Worm (Caenorhabditis elegans) whole organism, early embryonic: ENCODE data around the gene F46B3.8.

Experiments
- B0310.2 ChIP-seq: sonication (generic microtip); optimal IDR thresholded peaks from 2 replicates; lab custom pipeline; 2016; ENCODE audit warnings: mild to moderate bottlenecking, missing genetic modification characterization, missing compliant biosample characterization
- F13C5.2 ChIP-seq: sonication (generic microtip); optimal IDR thresholded peaks from 2 replicates; lab custom pipeline; 2017; ENCODE audit warnings: mild to moderate bottlenecking, missing genetic modification characterization, inconsistent platforms, missing compliant biosample characterization
- aly-1 ChIP-seq: sonication (generic microtip); optimal IDR thresholded peaks from 2 replicates; lab custom pipeline; 2016; ENCODE audit warnings: missing genetic modification characterization, missing compliant biosample characterization
- ama-1 ChIP-seq: fragments of 150-350 bp; optimal IDR thresholded peaks from 2 replicates; lab custom pipeline; 2014
- ceh-13 ChIP-seq: fragments of 200-800 bp; sonication (Bioruptor generic); optimal IDR thresholded peaks from 2 replicates; lab custom pipeline; 2018; ENCODE audit warnings: mild to moderate bottlenecking, missing genetic modification characterization, missing compliant biosample characterization
- ceh-36 ChIP-seq: sonication (generic microtip); optimal IDR thresholded peaks from 2 replicates; lab custom pipeline; 2016; ENCODE audit warnings: missing genetic modification characterization, inconsistent platforms, missing compliant biosample characterization
- ets-7 ChIP-seq: sonication (generic microtip); optimal IDR thresholded peaks from 2 replicates; lab custom pipeline; 2016; ENCODE audit warnings: missing genotype, missing genetic modification characterization, missing compliant biosample characterization
- flt-1 ChIP-seq: fragments of 200-800 bp; sonication (Bioruptor generic); IDR thresholded peaks from 2 replicates; pipeline ENCODE4 v1.3.6; 2022; ENCODE audit warnings: missing genetic modification characterization, missing compliant biosample characterization
- hmbx-1 ChIP-seq: sonication (generic microtip); optimal IDR thresholded peaks from 2 replicates; lab custom pipeline; 2016; ENCODE audit warnings: mild to moderate bottlenecking, missing genetic modification characterization, missing compliant biosample characterization
- hmg-4 ChIP-seq: fragments of 200-800 bp; sonication (Bioruptor generic); optimal IDR thresholded peaks from 2 replicates; lab custom pipeline; 2018; ENCODE audit warnings: mild to moderate bottlenecking, missing genetic modification characterization, missing compliant biosample characterization
- hnd-1 ChIP-seq: sonication (generic microtip); optimal IDR thresholded peaks from 2 replicates; lab custom pipeline; 2016; ENCODE audit warnings: missing genetic modification characterization, missing compliant biosample characterization
- pes-1 ChIP-seq: fragments of 200-800 bp; sonication (Bioruptor generic); IDR thresholded peaks from 2 replicates; pipeline ENCODE4 v1.3.6; 2022; ENCODE audit warnings: missing genetic modification reagents, missing genetic modification characterization, missing compliant biosample characterization
- scrt-1 ChIP-seq: fragments of 200-800 bp; sonication (Bioruptor generic); IDR thresholded peaks from 2 replicates; pipeline ENCODE4 v1.3.6; 2022; ENCODE audit warnings: missing genetic modification characterization, missing compliant biosample characterization
- sea-1 ChIP-seq: fragments of 200-800 bp; sonication (Bioruptor generic); conservative IDR thresholded peaks from 2 replicates; pipeline ENCODE4 v1.3.6; 2022; ENCODE audit warnings: missing genetic modification characterization, missing compliant biosample characterization
- tbx-11 ChIP-seq: fragments of 200-800 bp; sonication (Bioruptor generic); IDR thresholded peaks from 2 replicates; pipeline ENCODE4 v1.3.6; 2022; ENCODE audit warnings: missing genetic modification characterization, missing compliant biosample characterization
- tbx-37 ChIP-seq: fragments of 200-800 bp; sonication (Bioruptor generic); conservative IDR thresholded peaks from 2 replicates; pipeline ENCODE4 v1.3.6; 2022; ENCODE audit warnings: missing genetic modification reagents, missing genetic modification characterization, missing compliant biosample characterization
- tra-4 ChIP-seq: sonication (generic microtip); optimal IDR thresholded peaks from 2 replicates; lab custom pipeline; 2017; ENCODE audit warnings: missing genetic modification characterization, missing compliant biosample characterization

F46B3.8 gene

DNA sequence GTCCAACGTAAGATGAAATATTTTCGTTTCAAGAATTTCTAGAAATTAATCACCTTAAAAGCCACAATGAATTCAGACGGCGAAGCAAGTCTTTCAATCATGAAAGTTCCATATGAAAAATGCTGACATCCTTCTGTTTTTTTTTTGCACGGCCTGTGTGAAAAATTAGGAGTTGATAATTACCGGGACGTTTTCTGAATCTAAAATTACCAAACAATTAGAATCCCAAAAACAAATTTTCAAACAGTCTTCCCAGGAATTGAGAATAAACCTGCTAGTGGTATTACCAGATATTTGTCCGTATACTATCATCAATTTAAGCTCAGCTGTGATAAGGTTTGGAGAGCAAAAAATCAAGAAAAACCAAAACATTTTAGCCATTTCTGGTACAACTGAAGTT lies 15.4 kb upstream of the F46B3.8 start, which contains the start of gene Y44A6B.3:
TSS of gene Y44A6B.3 (minus strand) at position 101 of the 400 bp plus-strand sequence.
- no peak for TF ChIP-seq sea-1 (GFP tag; lab: Robert Waterston, UW)

- TF ChIP-seq flt-1 (GFP tag; lab: Robert Waterston, UW) (no peak), ceh-13 (GFP tag; lab: Kevin White, UChicago) (no peak), tbx-11 (GFP tag; lab: Robert Waterston, UW) (no peak), tbx-37 (GFP tag; lab: Robert Waterston, UW) (no peak), B0310.2 (tag; lab: Kevin White, UChicago) (no peak), ets-7 (tag; lab: Kevin White, UChicago) (no peak), F13C5.2 (tag; lab: Kevin White, UChicago) (no peak), aly-1 (no peak), hnd-1 (tag; lab: Kevin White, UChicago) (no peak), ama-1 (lab: Kevin White, UChicago) (no peak), sea-1 (GFP tag; lab: Robert Waterston, UW) (no peak), scrt-1 (GFP tag; lab: Robert Waterston, UW) (no peak), tra-4 (no peak), hmg-4 (GFP tag; lab: Kevin White, UChicago) (no peak), hmbx-1 (tag; lab: Kevin White, UChicago) (no peak), ceh-36 (tag; lab: Kevin White, UChicago) (no peak), pes-1 (GFP tag; lab: Robert Waterston, UW) (no peak)
These were observed 13.9 kb upstream of the F46B3.8 start, which contains the start of gene ttr-13 for ce11 chrV:20636855-20637254. Gene ttr-13 (minus strand): TSS chrV:20636955.

DNA sequence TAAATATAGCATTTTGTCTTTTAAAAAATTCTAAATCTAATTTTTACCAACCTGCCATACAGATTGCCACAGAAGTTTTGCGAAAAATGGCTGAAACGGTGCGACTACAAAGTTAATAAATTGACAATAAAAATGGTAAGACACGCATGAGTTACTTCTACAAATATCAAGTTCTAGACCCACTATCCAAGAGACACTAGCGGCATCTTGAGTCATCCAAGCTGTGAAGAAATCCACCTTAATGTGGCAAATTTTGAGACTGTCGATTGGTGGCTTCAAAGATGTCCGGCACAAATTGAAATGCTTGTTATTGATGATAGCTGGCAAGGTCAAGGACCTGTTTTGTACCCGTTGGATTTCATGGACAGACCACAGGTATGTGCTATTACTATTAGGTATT lies 11.4 kb upstream of the F46B3.8 start, which contains the start of gene F46B3.16:
TSS of gene F46B3.16 (plus strand) at position 301 of the 400 bp plus-strand sequence.
- no peak for TF ChIP-seq ceh-13 (GFP tag; lab: Kevin White, UChicago)
- no peak for TF ChIP-seq tra-4
- no peak for TF ChIP-seq tbx-37 (GFP tag; lab: Robert Waterston, UW)
- no peak for TF ChIP-seq pes-1 (GFP tag; lab: Robert Waterston, UW)
- no peak for TF ChIP-seq hmbx-1 (tag; lab: Kevin White, UChicago)
- TF ChIP-seq hnd-1 (tag; lab: Kevin White, UChicago) = no peak
- no peak for TF ChIP-seq F13C5.2 (tag; lab: Kevin White, UChicago)
- no peak for TF ChIP-seq B0310.2 (tag; lab: Kevin White, UChicago)
- no peak for TF ChIP-seq tbx-11 (GFP tag; lab: Robert Waterston, UW)
- no peak for TF ChIP-seq flt-1 (GFP tag; lab: Robert Waterston, UW)
- no peak for TF ChIP-seq hmg-4 (GFP tag; lab: Kevin White, UChicago)
- no peak for TF ChIP-seq ets-7 (tag; lab: Kevin White, UChicago)
- TF ChIP-seq scrt-1 (GFP tag; lab: Robert Waterston, UW) = no peak
- TF ChIP-seq ceh-36 (tag; lab: Kevin White, UChicago) = no peak

- TF ChIP-seq tbx-11 (GFP tag; lab: Robert Waterston, UW) = no peak
- no peak for TF ChIP-seq hnd-1 (tag; lab: Kevin White, UChicago)
- TF ChIP-seq tbx-37 (GFP tag; lab: Robert Waterston, UW) = no peak
- no peak for TF ChIP-seq aly-1
- no peak for TF ChIP-seq F13C5.2 (tag; lab: Kevin White, UChicago)
- no peak for TF ChIP-seq hmbx-1 (tag; lab: Kevin White, UChicago)
These were observed 10.7 kb upstream of the F46B3.8 start, which contains the start of gene F46B3.15 for ce11 chrV:20633619-20634018. Gene F46B3.15 (minus strand): TSS chrV:20633719.

DNA sequence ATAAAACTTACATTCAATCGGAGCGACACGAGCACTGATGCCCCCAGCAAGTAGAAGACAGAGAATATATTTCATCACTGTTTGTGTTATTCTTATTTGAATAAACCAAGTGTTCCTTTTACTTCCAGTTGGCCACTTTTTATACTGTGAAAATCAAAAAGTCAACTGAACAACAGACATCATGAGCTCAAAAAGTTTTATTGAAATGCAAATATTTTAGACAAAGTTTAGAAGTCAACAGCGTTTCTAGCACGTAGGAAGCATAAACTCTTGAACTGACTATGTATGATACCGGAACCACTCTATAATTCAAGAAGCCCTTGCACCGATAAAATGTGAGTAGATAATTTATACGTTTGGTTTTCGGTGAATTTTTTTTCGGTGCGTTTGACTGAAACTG lies 8.3 kb upstream of the F46B3.8 start, which contains the start of gene F46B3.14:
TSS of gene F46B3.14 (minus strand) at position 101 of the 400 bp plus-strand sequence.
- TF ChIP-seq sea-1 (GFP tag; lab: Robert Waterston, UW) = no peak
- TF ChIP-seq flt-1 (GFP tag; lab: Robert Waterston, UW) = no peak
- no peak for TF ChIP-seq B0310.2 (tag; lab: Kevin White, UChicago)
- TF ChIP-seq hmbx-1 (tag; lab: Kevin White, UChicago) = no peak
- no peak for TF ChIP-seq aly-1
- TF ChIP-seq tra-4 = no peak
- TF ChIP-seq tbx-37 (GFP tag; lab: Robert Waterston, UW) = no peak
- no peak for TF ChIP-seq scrt-1 (GFP tag; lab: Robert Waterston, UW)
- no peak for TF ChIP-seq ama-1 (lab: Kevin White, UChicago)
- TF ChIP-seq ceh-36 (tag; lab: Kevin White, UChicago) = no peak
- TF ChIP-seq hnd-1 (tag; lab: Kevin White, UChicago) = no peak
- TF ChIP-seq tbx-11 (GFP tag; lab: Robert Waterston, UW) = no peak
- no peak for TF ChIP-seq hmg-4 (GFP tag; lab: Kevin White, UChicago)
- TF ChIP-seq F13C5.2 (tag; lab: Kevin White, UChicago) = no peak
- TF ChIP-seq ceh-13 (GFP tag; lab: Kevin White, UChicago) = no peak
- no peak for TF ChIP-seq ets-7 (tag; lab: Kevin White, UChicago)
- no peak for TF ChIP-seq pes-1 (GFP tag; lab: Robert Waterston, UW)

DNA sequence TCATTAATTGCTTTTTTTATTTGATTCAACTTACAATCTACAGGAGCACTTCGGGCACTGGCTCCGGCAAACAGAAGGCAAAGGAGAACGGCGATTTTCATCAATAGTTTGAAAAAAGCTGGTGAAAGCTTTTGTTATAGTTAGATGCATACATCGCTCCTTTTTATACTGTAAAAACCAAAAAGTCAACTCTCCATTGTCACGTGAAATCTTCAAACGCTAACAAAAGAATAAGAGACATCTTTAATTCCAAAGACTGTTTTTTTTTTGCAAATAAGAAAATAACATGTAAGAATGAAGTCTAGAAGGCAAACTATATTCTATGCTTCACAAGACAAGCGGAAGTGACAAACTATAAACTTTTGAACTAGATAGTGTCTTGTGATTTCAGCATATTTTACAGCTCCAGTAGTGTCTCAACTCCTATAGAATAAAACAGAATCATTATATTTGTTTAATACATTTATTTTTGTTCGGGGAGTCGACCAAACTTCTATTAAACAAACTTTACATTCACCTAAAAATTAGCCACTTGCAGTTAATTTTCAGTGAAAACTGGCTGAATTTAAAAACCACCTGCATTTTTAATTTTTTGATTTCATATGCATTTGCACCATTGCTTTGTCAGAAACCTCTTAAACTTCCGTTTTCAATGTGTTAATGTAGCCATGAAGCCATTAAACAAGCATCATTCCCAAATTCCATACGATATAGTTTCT lies 3.2 kb upstream of the F46B3.8 start, which contains the start of the genes F46B3.9 and srz-18:
TSS of gene F46B3.9 (minus strand) at position 101 of the 719 bp plus-strand sequence.
TSS of gene srz-18 (plus strand) at position 669 of the 719 bp plus-strand sequence.
- TF ChIP-seq ceh-36 (tag; lab: Kevin White, UChicago) = no peak
- no peak for TF ChIP-seq hmg-4 (GFP tag; lab: Kevin White, UChicago)
- no peak for TF ChIP-seq sea-1 (GFP tag; lab: Robert Waterston, UW)
- no peak for TF ChIP-seq pes-1 (GFP tag; lab: Robert Waterston, UW)
- TF ChIP-seq hnd-1 (tag; lab: Kevin White, UChicago) = no peak

- TF ChIP-seq tbx-37 (GFP tag; lab: Robert Waterston, UW) (no peak), hmbx-1 (tag; lab: Kevin White, UChicago) (no peak)
These were observed 2.3 kb upstream of the F46B3.8 start for ce11 chrV:20625260-20625659.
